Worm (Caenorhabditis elegans) whole organism, midembryonic: ENCODE measurements around the gene rig-4.

Source experiments
- T22C8.4 ChIP-seq: fragments of 200-800 bp; sonication (Bioruptor generic); IDR thresholded peaks from 2 replicates; pipeline ENCODE4 v1.3.6; 2022; ENCODE audit warnings: missing genetic modification characterization, missing compliant biosample characterization
- cog-1 ChIP-seq: sonication (generic microtip); optimal IDR thresholded peaks from 2 replicates; lab custom pipeline; 2016; ENCODE audit warnings: missing genetic modification characterization, missing compliant biosample characterization
- flt-1 ChIP-seq: fragments of 200-800 bp; sonication (Bioruptor generic); IDR thresholded peaks from 2 replicates; pipeline ENCODE4 v1.3.6; 2022; ENCODE audit warnings: missing genetic modification characterization, missing compliant biosample characterization
- klf-2 ChIP-seq: fragments of 200-800 bp; sonication (Bioruptor generic); conservative IDR thresholded peaks from 2 replicates; pipeline ENCODE4 v1.3.6; 2022; ENCODE audit warnings: missing genetic modification reagents, missing genetic modification characterization, missing compliant biosample characterization
- ref-1 ChIP-seq: fragments of 200-800 bp; sonication (Bioruptor generic); conservative IDR thresholded peaks from 2 replicates; pipeline ENCODE4 v1.3.6; 2022; ENCODE audit warnings: missing genetic modification reagents, missing genetic modification characterization, missing compliant biosample characterization
- ztf-29 ChIP-seq: fragments of 200-800 bp; sonication (Bioruptor generic); IDR thresholded peaks from 2 replicates; pipeline ENCODE4 v1.3.6; 2022; ENCODE audit warnings: missing genetic modification reagents, missing genetic modification characterization, missing compliant biosample characterization

DNA sequence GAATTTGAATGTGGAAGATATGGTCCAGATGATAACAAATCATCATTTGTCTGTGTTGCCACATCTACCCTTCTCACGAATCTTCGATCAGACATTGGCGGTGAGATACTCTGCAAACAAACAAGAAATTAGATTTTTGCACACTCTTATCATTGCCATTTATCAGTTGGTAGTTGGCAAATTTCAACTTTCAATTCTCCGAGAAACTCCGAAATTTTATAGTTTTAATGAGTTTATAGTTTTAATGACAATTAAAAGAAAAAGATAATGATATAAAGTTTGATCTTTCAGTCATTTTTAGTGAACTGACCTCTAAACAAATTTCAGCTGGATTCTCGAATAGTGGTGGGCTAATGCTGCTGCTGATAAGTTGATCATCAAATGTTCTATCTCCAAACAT lies 19.9 kb upstream of the rig-4 start:
- no peak for TF ChIP-seq T22C8.4 (GFP tag; lab: Robert Waterston, UW)
- TF ChIP-seq ztf-29, result no peak
- no peak for TF ChIP-seq flt-1 (GFP tag; lab: Robert Waterston, UW)
- no peak for TF ChIP-seq klf-2
- TF ChIP-seq ref-1 (GFP tag; lab: Robert Waterston, UW), result no peak
- TF ChIP-seq cog-1 (tag; lab: Kevin White, UChicago), result no peak
